Fruit fly (Drosophila melanogaster) whole organism, prepupa: ENCODE data around the gene CG31792.

ENCODE experiments used
- CG10631 ChIP-seq: fragments of 200-800 bp; sonication (Bioruptor generic); optimal IDR thresholded peaks from 2 replicates; lab custom pipeline; 2016; ENCODE audit warnings: missing biosample characterization, missing genetic modification characterization
- CG10669 ChIP-seq: fragments of 200-800 bp; sonication (Bioruptor generic); optimal IDR thresholded peaks from 3 replicates; lab custom pipeline; 2018; ENCODE audit warnings: missing biosample characterization, mild to moderate bottlenecking, missing genetic modification characterization, moderate library complexity
- CG11294 ChIP-seq: fragments of 200-800 bp; sonication (Bioruptor generic); IDR thresholded peaks from 2 replicates; pipeline ENCODE4 v1.3.6; 2022; ENCODE audit warnings: missing biosample characterization, missing genetic modification characterization
- CG11762 ChIP-seq: fragments of 200-800 bp; sonication (Bioruptor generic); optimal IDR thresholded peaks from 3 replicates; lab custom pipeline; 2016; ENCODE audit warnings: missing biosample characterization, missing genetic modification characterization; ENCODE audit not compliant: insufficient read depth
- CG11902 ChIP-seq: fragments of 200-800 bp; sonication (Bioruptor generic); optimal IDR thresholded peaks from 3 replicates; lab custom pipeline; 2016; ENCODE audit warnings: missing biosample characterization, missing genetic modification characterization
- CG15336 ChIP-seq: fragments of 200-800 bp; sonication (Bioruptor generic); IDR thresholded peaks from 2 replicates; pipeline ENCODE4 v1.3.6; 2022; ENCODE audit warnings: missing biosample characterization, missing genetic modification characterization
- CG1621 ChIP-seq: fragments of 200-800 bp; sonication (Bioruptor generic); optimal IDR thresholded peaks from 3 replicates; lab custom pipeline; 2018; ENCODE audit warnings: missing biosample characterization, mild to moderate bottlenecking, missing genetic modification characterization
- CG16779 ChIP-seq: fragments of 200-800 bp; sonication (Bioruptor generic); optimal IDR thresholded peaks from 3 replicates; lab custom pipeline; 2017; ENCODE audit warnings: missing biosample characterization, mild to moderate bottlenecking, missing genetic modification characterization
- CG3032 ChIP-seq: fragments of 200-800 bp; optimal IDR thresholded peaks from 2 replicates; lab custom pipeline; 2019; ENCODE audit warnings: missing biosample characterization, mild to moderate bottlenecking, missing genetic modification characterization, moderate library complexity
- CG31627 ChIP-seq: fragments of 200-800 bp; sonication (Bioruptor generic); optimal IDR thresholded peaks from 3 replicates; lab custom pipeline; 2016; ENCODE audit warnings: missing biosample characterization, missing genetic modification characterization
- CG32006 ChIP-seq: fragments of 200-800 bp; sonication (Bioruptor generic); optimal IDR thresholded peaks from 3 replicates; lab custom pipeline; 2017; ENCODE audit warnings: missing biosample characterization, mild to moderate bottlenecking, missing genetic modification characterization
- CG34406 ChIP-seq: fragments of 200-800 bp; sonication (Bioruptor generic); optimal IDR thresholded peaks from 3 replicates; lab custom pipeline; 2016; ENCODE audit warnings: missing biosample characterization, missing genetic modification characterization
- CG3919 ChIP-seq: fragments of 200-800 bp; sonication (Bioruptor generic); optimal IDR thresholded peaks from 3 replicates; lab custom pipeline; 2016; ENCODE audit warnings: missing biosample characterization, missing genetic modification characterization
- CG6276 ChIP-seq: fragments of 200-800 bp; sonication (Bioruptor generic); optimal IDR thresholded peaks from 2 replicates; lab custom pipeline; 2017; ENCODE audit warnings: missing biosample characterization, mild to moderate bottlenecking, missing genetic modification characterization
- CG6792 ChIP-seq: fragments of 200-800 bp; sonication (Bioruptor generic); optimal IDR thresholded peaks from 3 replicates; lab custom pipeline; 2016; ENCODE audit warnings: missing biosample characterization, missing genetic modification characterization
- CG6854 ChIP-seq: fragments of 200-800 bp; sonication (Bioruptor generic); optimal IDR thresholded peaks from 2 replicates; lab custom pipeline; 2017; ENCODE audit warnings: missing biosample characterization, mild to moderate bottlenecking, missing genetic modification characterization
- CG8119 ChIP-seq: fragments of 200-800 bp; sonication (Bioruptor generic); IDR thresholded peaks from 3 replicates; pipeline ENCODE4 v1.3.6; 2022; ENCODE audit warnings: missing biosample characterization, missing genetic modification characterization
- CG8319 ChIP-seq: fragments of 200-800 bp; sonication (Bioruptor generic); optimal IDR thresholded peaks from 3 replicates; lab custom pipeline; 2016; ENCODE audit warnings: missing biosample characterization, missing genetic modification characterization
- CG8632 ChIP-seq: fragments of 200-800 bp; sonication (Bioruptor generic); optimal IDR thresholded peaks from 3 replicates; lab custom pipeline; 2016; ENCODE audit warnings: missing biosample characterization, missing genetic modification characterization
- CG9139 ChIP-seq: fragments of 200-800 bp; sonication (Bioruptor generic); optimal IDR thresholded peaks from 3 replicates; lab custom pipeline; 2017; ENCODE audit warnings: missing biosample characterization, mild to moderate bottlenecking, missing genetic modification characterization
- Eip75B ChIP-seq: fragments of 200-800 bp; sonication (Bioruptor generic); optimal IDR thresholded peaks from 3 replicates; lab custom pipeline; 2016; ENCODE audit warnings: missing biosample characterization, missing genetic modification characterization
- Eip78C ChIP-seq: fragments of 200-800 bp; sonication (Bioruptor generic); peaks from one replicate; lab custom pipeline; 2016; ENCODE audit warnings: missing biosample characterization, missing genetic modification characterization
- Eip93F ChIP-seq: fragments of 200-800 bp; sonication (Bioruptor generic); optimal IDR thresholded peaks from 2 replicates; lab custom pipeline; 2016; ENCODE audit warnings: missing biosample characterization, mild to moderate bottlenecking, missing genetic modification characterization
- Ets96B ChIP-seq: fragments of 200-800 bp; optimal IDR thresholded peaks from 2 replicates; lab custom pipeline; 2019; ENCODE audit warnings: missing biosample characterization, mild to moderate bottlenecking, missing genetic modification characterization, moderate library complexity
- Gug ChIP-seq: fragments of 200-800 bp; sonication (Bioruptor generic); IDR thresholded peaks from 2 replicates; pipeline ENCODE4 v1.3.6; 2022; ENCODE audit warnings: missing biosample characterization, missing genetic modification characterization
- Hr38 ChIP-seq: sonication (Bioruptor generic); optimal IDR thresholded peaks from 2 replicates; lab custom pipeline; 2016; ENCODE audit warnings: missing biosample characterization, missing genetic modification characterization
- Hr4 ChIP-seq: fragments of 200-800 bp; sonication (Bioruptor generic); optimal IDR thresholded peaks from 3 replicates; lab custom pipeline; 2016; ENCODE audit warnings: missing biosample characterization, missing genetic modification characterization
- Lpt ChIP-seq: fragments of 200-800 bp; sonication (Bioruptor generic); optimal IDR thresholded peaks from 3 replicates; lab custom pipeline; 2016; ENCODE audit warnings: missing biosample characterization, missing genetic modification characterization
- Met ChIP-seq: fragments of 200-800 bp; sonication (Bioruptor generic); optimal IDR thresholded peaks from 3 replicates; lab custom pipeline; 2016; ENCODE audit warnings: missing biosample characterization, missing genetic modification characterization
- OdsH ChIP-seq: fragments of 200-800 bp; sonication (Bioruptor generic); optimal IDR thresholded peaks from 3 replicates; lab custom pipeline; 2016; ENCODE audit warnings: missing biosample characterization, missing genetic modification characterization
- Sox14 ChIP-seq: fragments of 200-800 bp; sonication (Bioruptor generic); optimal IDR thresholded peaks from 3 replicates; lab custom pipeline; 2016; ENCODE audit warnings: missing biosample characterization, missing genetic modification characterization
- Sox15 ChIP-seq: fragments of 200-800 bp; sonication (Bioruptor generic); optimal IDR thresholded peaks from 3 replicates; lab custom pipeline; 2016; ENCODE audit warnings: missing biosample characterization, missing genetic modification characterization
- acj6 ChIP-seq: fragments of 200-800 bp; sonication (Bioruptor generic); optimal IDR thresholded peaks from 3 replicates; lab custom pipeline; 2016; ENCODE audit warnings: missing biosample characterization, missing genetic modification characterization
- cyc ChIP-seq: fragments of 200-800 bp; sonication (Bioruptor generic); optimal IDR thresholded peaks from 3 replicates; lab custom pipeline; 2016; ENCODE audit warnings: missing biosample characterization, missing genetic modification characterization
- dac ChIP-seq: fragments of 200-800 bp; sonication (Bioruptor generic); optimal IDR thresholded peaks from 2 replicates; lab custom pipeline; 2017; ENCODE audit warnings: missing biosample characterization, mild to moderate bottlenecking, missing genetic modification characterization
- dsx ChIP-seq: fragments of 200-800 bp; optimal IDR thresholded peaks from 3 replicates; lab custom pipeline; 2019; ENCODE audit warnings: missing biosample characterization, mild to moderate bottlenecking, missing genetic modification characterization, moderate library complexity; ENCODE audit not compliant: poor library complexity, severe bottlenecking
- eg ChIP-seq: fragments of 200-800 bp; sonication (Bioruptor generic); IDR thresholded peaks from 3 replicates; pipeline ENCODE4 v1.3.6; 2022; ENCODE audit warnings: missing biosample characterization, missing genetic modification characterization
- esn ChIP-seq: fragments of 200-800 bp; sonication (Bioruptor generic); optimal IDR thresholded peaks from 2 replicates; lab custom pipeline; 2016; ENCODE audit warnings: missing biosample characterization, mild to moderate bottlenecking, missing genetic modification characterization, moderate library complexity
- fd59A ChIP-seq: fragments of 200-800 bp; sonication (Bioruptor generic); optimal IDR thresholded peaks from 2 replicates; lab custom pipeline; 2017; ENCODE audit warnings: missing biosample characterization, mild to moderate bottlenecking, missing genetic modification characterization, missing genetic modification reagents
- fd85E ChIP-seq: fragments of 200-800 bp; sonication (Bioruptor generic); optimal IDR thresholded peaks from 3 replicates; lab custom pipeline; 2016; ENCODE audit warnings: missing biosample characterization, missing genetic modification characterization
- fkh ChIP-seq: fragments of 200-800 bp; sonication (Bioruptor generic); optimal IDR thresholded peaks from 3 replicates; lab custom pipeline; 2017; ENCODE audit warnings: missing biosample characterization, mild to moderate bottlenecking, missing genetic modification characterization, moderate library complexity
- lz ChIP-seq: fragments of 200-800 bp; sonication (Bioruptor generic); optimal IDR thresholded peaks from 3 replicates; lab custom pipeline; 2016; ENCODE audit warnings: missing biosample characterization, missing genetic modification characterization
- net ChIP-seq: fragments of 200-800 bp; sonication (Bioruptor generic); optimal IDR thresholded peaks from 3 replicates; lab custom pipeline; 2016; ENCODE audit warnings: missing biosample characterization, missing genetic modification characterization
- spab ChIP-seq: fragments of 200-800 bp; sonication (Bioruptor generic); optimal IDR thresholded peaks from 2 replicates; lab custom pipeline; 2017; ENCODE audit warnings: missing biosample characterization, mild to moderate bottlenecking, missing genetic modification characterization, missing genetic modification reagents
- ss ChIP-seq, 2 experiments: fragments of 200-800 bp; sonication (Bioruptor generic); optimal IDR thresholded peaks; 2 replicates in 1 of 2; 3 replicates in 1 of 2; lab custom pipeline; 2017 to 2018; ENCODE audit warnings: mild to moderate bottlenecking in 2 of 2, missing biosample characterization in 2 of 2, missing genetic modification characterization in 2 of 2, moderate library complexity in 1 of 2
- svp ChIP-seq: fragments of 200-800 bp; sonication (Bioruptor generic); peaks from one replicate; lab custom pipeline; 2016; ENCODE audit warnings: missing biosample characterization, missing genetic modification characterization
- topi ChIP-seq: fragments of 200-800 bp; sonication (Bioruptor generic); optimal IDR thresholded peaks from 3 replicates; lab custom pipeline; 2016; ENCODE audit warnings: missing biosample characterization, missing genetic modification characterization
- vri ChIP-seq: fragments of 200-800 bp; sonication (Bioruptor generic); optimal IDR thresholded peaks from 3 replicates; lab custom pipeline; 2016; ENCODE audit warnings: missing biosample characterization, mild to moderate bottlenecking, missing genetic modification characterization

CG31792 gene

dm6 chr2L:19002959-19003371, 5.7 kb downstream of the CG31792 start, which contains the start of gene CG31793 (continued):
- TF ChIP-seq CG31627 (no peak), CG9139 (peak; percentile 45), CG6854 (GFP tag; lab: Kevin White, UChicago) (no peak), CG11294 (no peak; the same call in 1 of the 2 replicates), net (GFP tag; lab: Kevin White, UChicago) (peak; percentile 63), CG6276 (GFP tag; lab: Kevin White, UChicago) (peak; percentile 76), CG11762 (GFP tag; lab: Kevin White, UChicago) (peak; percentile 44), CG3919 (GFP tag; lab: Kevin White, UChicago) (peak; percentile 63), acj6 (peak; percentile 43), topi (peak; percentile 34), eg (peak; percentile 79), Sox14 (no peak), CG10631 (peak; percentile 49), ss (GFP tag; optimal IDR thresholded peaks at IDR 0.05; lab: Kevin White, UChicago) (peak in 1 of 2 experiments; percentile 35), OdsH (GFP tag; lab: Kevin White, UChicago) (peak; percentile 61), cyc (GFP tag; lab: Kevin White, UChicago) (no peak), spab (GFP tag; lab: Kevin White, UChicago) (peak; percentile 24), Ets96B (peak; percentile 60), CG32006 (GFP tag; lab: Kevin White, UChicago) (peak; percentile 53), Met (GFP tag; lab: Kevin White, UChicago) (peak; percentile 45), vri (GFP tag; lab: Kevin White, UChicago) (peak; percentile 58), Eip93F (GFP tag; lab: Kevin White, UChicago) (no peak), fd85E (GFP tag; lab: Kevin White, UChicago) (no peak), fkh (GFP tag; lab: Kevin White, UChicago) (peak; percentile 76), Gug (GFP tag; lab: Robert Waterston, UW) (peak; percentile 52; the same call in 1 of the 2 replicates), CG16779 (tag; lab: Kevin White, UChicago) (peak; percentile 22), CG15336 (GFP tag; lab: Robert Waterston, UW) (peak; percentile 82)

- no peak for TF ChIP-seq Hr38 (GFP tag; lab: Kevin White, UChicago)
- peak; percentile 88 to 89 for TF ChIP-seq ss (GFP tag; optimal IDR thresholded peaks at IDR 0.05; lab: Kevin White, UChicago)
- peak; percentile 56 for TF ChIP-seq CG8319
- peak; percentile 82 for TF ChIP-seq lz (GFP tag; lab: Kevin White, UChicago)
- TF ChIP-seq CG8632, result peak; percentile 61
- TF ChIP-seq CG6792 (GFP tag; lab: Kevin White, UChicago), result peak; percentile 69
- TF ChIP-seq net (GFP tag; lab: Kevin White, UChicago), result peak; percentile 90
- TF ChIP-seq esn, result peak; percentile 87
- peak; percentile 43 for TF ChIP-seq fd59A
- peak; percentile 26 for TF ChIP-seq Hr4 (GFP tag; lab: Kevin White, UChicago)
- peak; percentile 85 for TF ChIP-seq eg
- TF ChIP-seq spab (GFP tag; lab: Kevin White, UChicago), result peak; percentile 46
- TF ChIP-seq CG10669 (GFP tag; lab: Kevin White, UChicago), result peak; percentile 48
- no peak for TF ChIP-seq Eip93F (GFP tag; lab: Kevin White, UChicago)
- peak; percentile 56 for TF ChIP-seq CG11294
- TF ChIP-seq Eip78C (GFP tag; lab: Kevin White, UChicago), result peak; percentile 93
- TF ChIP-seq Sox15 (GFP tag; lab: Kevin White, UChicago), result peak; percentile 36
- peak; percentile 84 for TF ChIP-seq CG9139
- 0 out of 3 replicates have a peak, but pooled peaks have one; percentile 44 for TF ChIP-seq CG8119 (GFP tag; lab: Robert Waterston, UW)
- peak; percentile 84 for TF ChIP-seq topi
- peak; percentile 33 for TF ChIP-seq CG10631
- TF ChIP-seq CG34406 (GFP tag; lab: Kevin White, UChicago), result peak; percentile 81
- TF ChIP-seq CG3032 (tag; lab: Kevin White, UChicago), result peak; percentile 63
- peak; percentile 60 for TF ChIP-seq Ets96B
- TF ChIP-seq Eip75B (GFP tag; lab: Kevin White, UChicago), result peak; percentile 83
- TF ChIP-seq CG11902 (GFP tag; lab: Kevin White, UChicago), result peak; percentile 33
- no peak for TF ChIP-seq Gug (GFP tag; lab: Robert Waterston, UW)
- peak; percentile 37 for TF ChIP-seq CG32006 (GFP tag; lab: Kevin White, UChicago)
- peak; percentile 77 for TF ChIP-seq cyc (GFP tag; lab: Kevin White, UChicago)
- peak; percentile 72 for TF ChIP-seq dsx (GFP tag; lab: Kevin White, UChicago)
- no peak for TF ChIP-seq Lpt (GFP tag; lab: Kevin White, UChicago)
- peak; percentile 85 for TF ChIP-seq Met (GFP tag; lab: Kevin White, UChicago)
- TF ChIP-seq dac (GFP tag; lab: Kevin White, UChicago), result peak; percentile 60
- peak; percentile 78 for TF ChIP-seq CG1621
- TF ChIP-seq svp (GFP tag; lab: Kevin White, UChicago), result peak; percentile 73
- TF ChIP-seq CG3919 (GFP tag; lab: Kevin White, UChicago), result peak; percentile 91
- TF ChIP-seq fd85E (GFP tag; lab: Kevin White, UChicago), result peak; percentile 90
Measured at dm6 chr2L:19009130-19009529, 11.9 kb downstream of the CG31792 start, which contains the start of gene RpL30. TSS of gene RpL30 (minus strand) at chr2L:19009306.
